Worm (Caenorhabditis elegans): Measurements from ENCODE around the gene nxf-2.

ce11 chrV:14457070-14457469 lies 39.4 kb upstream of the nxf-2 start, which contains the start of gene coh-3:
- TF ChIP-seq nhr-12 (tag; optimal IDR thresholded peaks at IDR 0.05) (no peak), blmp-1 (tag; optimal IDR thresholded peaks at IDR 0.05; ENCODE audit: insufficient read depth) (no peak), ama-1 (optimal IDR thresholded peaks at IDR 0.05) (no peak), ztf-1 (GFP tag; conservative IDR thresholded peaks at IDR 0.05) (no peak), egl-27 (tag; optimal IDR thresholded peaks at IDR 0.05) (no peak), fos-1 (tag; optimal IDR thresholded peaks at IDR 0.05) (no peak), ztf-11 (tag; optimal IDR thresholded peaks at IDR 0.05) (no peak), skn-1 (tag; optimal IDR thresholded peaks at IDR 0.05) (no peak), lin-13 (GFP tag; optimal IDR thresholded peaks at IDR 0.05) (no peak)

Measured in whole organism, L2 larva.